Worm (Caenorhabditis elegans): ENCODE measurements around the gene srlf-17.

srlf-17 gene

ce11 chrIV:11082153-11082552, 20.4 kb downstream of the srlf-17 start, which contains the start of gene let-70:
TSS of gene let-70 (minus strand) at chrIV:11082253.
- TF ChIP-seq attf-3 (GFP tag; conservative IDR thresholded peaks at IDR 0.05) (no peak), nfyb-1 (GFP tag; IDR thresholded peaks at IDR 0.05) (no peak), egrh-3 (GFP tag; IDR thresholded peaks at IDR 0.05) (no peak), B0336.3 (GFP tag; IDR thresholded peaks at IDR 0.05) (no peak), madf-8 (GFP tag; conservative IDR thresholded peaks at IDR 0.05) (no peak), hmg-20 (GFP tag; IDR thresholded peaks at IDR 0.05) (no peak), ceh-79 (tag; optimal IDR thresholded peaks at IDR 0.05) (no peak), cebp-2 (GFP tag; IDR thresholded peaks at IDR 0.05) (0 out of 2 replicates have a peak, but pooled peaks have one; percentile 20)

DNA sequence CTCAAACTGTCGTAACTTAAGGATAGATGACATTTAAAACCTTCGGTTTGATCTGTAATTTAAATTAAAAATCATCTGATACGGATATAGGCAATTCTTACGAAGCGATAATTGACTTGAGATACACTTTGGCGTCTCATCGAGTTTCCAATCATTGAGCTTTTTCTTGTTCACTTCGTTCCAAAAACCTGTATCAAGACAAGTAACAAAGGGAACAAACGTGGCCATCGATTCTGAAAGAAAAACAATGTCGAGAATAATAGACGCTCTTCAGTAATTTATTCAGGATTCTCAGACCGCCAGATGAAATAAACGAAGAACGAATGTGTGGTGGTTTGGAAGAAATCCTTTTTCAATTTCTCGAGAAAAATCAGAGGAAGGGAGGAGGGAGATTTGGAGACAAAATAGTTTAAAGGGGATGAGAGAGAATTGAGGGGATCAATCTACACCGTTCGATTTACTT, 21.7 kb downstream of the srlf-17 start, which contains the start of gene atg-7:
Gene atg-7 (minus strand): TSS at position 233 of the 463 bp plus-strand sequence.
- peak; percentile 17 for TF ChIP-seq lsl-1 (GFP tag; optimal IDR thresholded peaks at IDR 0.05)
- no peak; the same call in 1 of the 2 replicates for TF ChIP-seq mcd-1 (GFP tag; IDR thresholded peaks at IDR 0.05)
- no peak for TF ChIP-seq tbx-9 (tag; optimal IDR thresholded peaks at IDR 0.05; ENCODE audit: borderline replicate concordance)
- peak in 1 of 2 experiments; percentile 8 for TF ChIP-seq rec-8 (tag; optimal IDR thresholded peaks at IDR 0.05)
- no peak for TF ChIP-seq unc-62 (GFP tag; optimal IDR thresholded peaks at IDR 0.05)
- no peak; the same call in 1 of the 2 replicates for TF ChIP-seq D2030.7 (GFP tag; IDR thresholded peaks at IDR 0.05)
- TF ChIP-seq atf-7 (tag; optimal IDR thresholded peaks at IDR 0.05) = no peak
- no peak for TF ChIP-seq nhr-120 (GFP tag; IDR thresholded peaks at IDR 0.05)
- no peak for TF ChIP-seq B0019.2 (GFP tag; conservative IDR thresholded peaks at IDR 0.05)
- TF ChIP-seq bed-1 (GFP tag; IDR thresholded peaks at IDR 0.05) = no peak
- peak; percentile 70 for TF ChIP-seq tlf-1 (GFP tag; optimal IDR thresholded peaks at IDR 0.05)
- TF ChIP-seq cebp-2 (GFP tag; IDR thresholded peaks at IDR 0.05) = 0 out of 2 replicates have a peak, but pooled peaks have one; percentile 29
- TF ChIP-seq egl-18 (GFP tag; IDR thresholded peaks at IDR 0.05) = no peak
- TF ChIP-seq him-1 (tag; optimal IDR thresholded peaks at IDR 0.05) = peak; percentile 8
- peak; percentile 43 for TF ChIP-seq chd-7 (tag; optimal IDR thresholded peaks at IDR 0.05)
- TF ChIP-seq akir-1 (GFP tag; optimal IDR thresholded peaks at IDR 0.05) = no peak
- TF ChIP-seq F49E8.2 (tag; optimal IDR thresholded peaks at IDR 0.05; ENCODE audit: insufficient read depth) = peak; percentile 80
- TF ChIP-seq F57C9.4 (tag; optimal IDR thresholded peaks at IDR 0.05) = no peak
- no peak for TF ChIP-seq pbrm-1 (GFP tag; IDR thresholded peaks at IDR 0.05)
- TF ChIP-seq F52B5.7 (tag; optimal IDR thresholded peaks at IDR 0.05) = no peak
- TF ChIP-seq repo-1 (tag; optimal IDR thresholded peaks at IDR 0.05) = peak; percentile 76
- TF ChIP-seq Y67H2A.10 (GFP tag; conservative IDR thresholded peaks at IDR 0.05) = no peak
- TF ChIP-seq ceh-27 (GFP tag; optimal IDR thresholded peaks at IDR 0.05) = peak; percentile 36
- no peak for TF ChIP-seq mel-28 (tag; optimal IDR thresholded peaks at IDR 0.05; ENCODE audit: borderline replicate concordance)
- no peak for TF ChIP-seq madf-8 (GFP tag; conservative IDR thresholded peaks at IDR 0.05)
- peak; percentile 12 for TF ChIP-seq somi-1 (GFP tag; optimal IDR thresholded peaks at IDR 0.05)
- no peak for TF ChIP-seq mxl-1 (tag; optimal IDR thresholded peaks at IDR 0.05)
- peak in 1 of 3 experiments; percentile 13 for TF ChIP-seq lin-35 (GFP tag; optimal IDR thresholded peaks at IDR 0.05)
- TF ChIP-seq athp-1 (tag; optimal IDR thresholded peaks at IDR 0.05) = peak; percentile 35
- peak; percentile 28 for TF ChIP-seq xnd-1 (tag; optimal IDR thresholded peaks at IDR 0.05)
- no peak for TF ChIP-seq nhr-179 (tag; optimal IDR thresholded peaks at IDR 0.05)
- TF ChIP-seq ekl-4 (GFP tag; IDR thresholded peaks at IDR 0.05) = peak; percentile 78
- peak; percentile 15 for TF ChIP-seq attf-5 (GFP tag; optimal IDR thresholded peaks at IDR 0.05)
- no peak for TF ChIP-seq B0035.1 (tag; optimal IDR thresholded peaks at IDR 0.05)
- no peak; the same call in 1 of the 2 replicates for TF ChIP-seq rcor-1 (GFP tag; IDR thresholded peaks at IDR 0.05)
- TF ChIP-seq ztf-28 (GFP tag; IDR thresholded peaks at IDR 0.05) = no peak
- TF ChIP-seq cebp-1 (GFP tag; IDR thresholded peaks at IDR 0.05) = no peak
- TF ChIP-seq cebp-1 (tag; optimal IDR thresholded peaks at IDR 0.05) = peak; percentile 40
- TF ChIP-seq madf-6 (GFP tag; IDR thresholded peaks at IDR 0.05) = peak; percentile 39
- TF ChIP-seq C06A6.2 (GFP tag; conservative IDR thresholded peaks at IDR 0.05) = no peak
- TF ChIP-seq B0336.3 (GFP tag; IDR thresholded peaks at IDR 0.05) = peak; percentile 72
- TF ChIP-seq die-1 (tag; optimal IDR thresholded peaks at IDR 0.05) = peak; percentile 20
